Fruit fly (Drosophila melanogaster) whole organism, prepupa: ENCODE results near the gene CG11593.

Experiments used
- Blimp-1 ChIP-seq: fragments of 200-800 bp; sonication (Bioruptor generic); optimal IDR thresholded peaks from 3 replicates; lab custom pipeline; 2017; ENCODE audit warnings: missing biosample characterization, missing genetic modification characterization, mild to moderate bottlenecking, moderate library complexity, missing genetic modification reagents
- CG11294 ChIP-seq: fragments of 200-800 bp; sonication (Bioruptor generic); IDR thresholded peaks from 2 replicates; pipeline ENCODE4 v1.3.6; 2022; ENCODE audit warnings: missing biosample characterization, missing genetic modification characterization
- CG15336 ChIP-seq: fragments of 200-800 bp; sonication (Bioruptor generic); IDR thresholded peaks from 2 replicates; pipeline ENCODE4 v1.3.6; 2022; ENCODE audit warnings: missing biosample characterization, missing genetic modification characterization
- CG16779 ChIP-seq: fragments of 200-800 bp; sonication (Bioruptor generic); optimal IDR thresholded peaks from 3 replicates; lab custom pipeline; 2017; ENCODE audit warnings: missing biosample characterization, mild to moderate bottlenecking, missing genetic modification characterization
- CG3032 ChIP-seq: fragments of 200-800 bp; optimal IDR thresholded peaks from 2 replicates; lab custom pipeline; 2019; ENCODE audit warnings: missing biosample characterization, mild to moderate bottlenecking, missing genetic modification characterization, moderate library complexity
- CG31627 ChIP-seq: fragments of 200-800 bp; sonication (Bioruptor generic); optimal IDR thresholded peaks from 3 replicates; lab custom pipeline; 2016; ENCODE audit warnings: missing biosample characterization, missing genetic modification characterization
- CG32006 ChIP-seq: fragments of 200-800 bp; sonication (Bioruptor generic); optimal IDR thresholded peaks from 3 replicates; lab custom pipeline; 2017; ENCODE audit warnings: missing biosample characterization, mild to moderate bottlenecking, missing genetic modification characterization
- CG6792 ChIP-seq: fragments of 200-800 bp; sonication (Bioruptor generic); optimal IDR thresholded peaks from 3 replicates; lab custom pipeline; 2016; ENCODE audit warnings: missing biosample characterization, missing genetic modification characterization
- CG7368 ChIP-seq: fragments of 200-800 bp; sonication (Bioruptor generic); optimal IDR thresholded peaks from 3 replicates; lab custom pipeline; 2016; ENCODE audit warnings: missing biosample characterization, missing genetic modification characterization
- Hr38 ChIP-seq: sonication (Bioruptor generic); optimal IDR thresholded peaks from 2 replicates; lab custom pipeline; 2016; ENCODE audit warnings: missing biosample characterization, missing genetic modification characterization
- Hr4 ChIP-seq: fragments of 200-800 bp; sonication (Bioruptor generic); optimal IDR thresholded peaks from 3 replicates; lab custom pipeline; 2016; ENCODE audit warnings: missing biosample characterization, missing genetic modification characterization
- OdsH ChIP-seq: fragments of 200-800 bp; sonication (Bioruptor generic); optimal IDR thresholded peaks from 3 replicates; lab custom pipeline; 2016; ENCODE audit warnings: missing biosample characterization, missing genetic modification characterization
- Sox102F ChIP-seq: fragments of 200-800 bp; sonication (Bioruptor generic); optimal IDR thresholded peaks from 2 replicates; lab custom pipeline; 2016; ENCODE audit warnings: missing biosample characterization, mild to moderate bottlenecking, missing genetic modification characterization

dm6 chr3L:4010122-4010521, 30.2 kb downstream of the CG11593 start:
- TF ChIP-seq CG16779 (tag; lab: Kevin White, UChicago) = no peak
- no peak for TF ChIP-seq CG15336 (GFP tag; lab: Robert Waterston, UW)
- no peak for TF ChIP-seq CG31627 (GFP tag; lab: Kevin White, UChicago)
- no peak for TF ChIP-seq Hr38 (GFP tag; lab: Kevin White, UChicago)
- TF ChIP-seq CG6792 (GFP tag; lab: Kevin White, UChicago) = no peak
- no peak for TF ChIP-seq CG3032 (tag; lab: Kevin White, UChicago)
- TF ChIP-seq OdsH (GFP tag; lab: Kevin White, UChicago) = no peak
- TF ChIP-seq CG7368 = no peak
- no peak for TF ChIP-seq Sox102F (GFP tag; lab: Kevin White, UChicago)
- no peak for TF ChIP-seq CG32006
- no peak for TF ChIP-seq CG11294 (GFP tag; lab: Robert Waterston, UW)
- no peak for TF ChIP-seq Hr4 (GFP tag; lab: Kevin White, UChicago)
- TF ChIP-seq Blimp-1 (GFP tag; lab: Kevin White, UChicago) = no peak
